Worm (Caenorhabditis elegans): ENCODE results near the gene cnc-3.
A peak's percentile ranks its signal among the peaks of the same experiment; 100 is the strongest.

Gene cnc-3

DNA sequence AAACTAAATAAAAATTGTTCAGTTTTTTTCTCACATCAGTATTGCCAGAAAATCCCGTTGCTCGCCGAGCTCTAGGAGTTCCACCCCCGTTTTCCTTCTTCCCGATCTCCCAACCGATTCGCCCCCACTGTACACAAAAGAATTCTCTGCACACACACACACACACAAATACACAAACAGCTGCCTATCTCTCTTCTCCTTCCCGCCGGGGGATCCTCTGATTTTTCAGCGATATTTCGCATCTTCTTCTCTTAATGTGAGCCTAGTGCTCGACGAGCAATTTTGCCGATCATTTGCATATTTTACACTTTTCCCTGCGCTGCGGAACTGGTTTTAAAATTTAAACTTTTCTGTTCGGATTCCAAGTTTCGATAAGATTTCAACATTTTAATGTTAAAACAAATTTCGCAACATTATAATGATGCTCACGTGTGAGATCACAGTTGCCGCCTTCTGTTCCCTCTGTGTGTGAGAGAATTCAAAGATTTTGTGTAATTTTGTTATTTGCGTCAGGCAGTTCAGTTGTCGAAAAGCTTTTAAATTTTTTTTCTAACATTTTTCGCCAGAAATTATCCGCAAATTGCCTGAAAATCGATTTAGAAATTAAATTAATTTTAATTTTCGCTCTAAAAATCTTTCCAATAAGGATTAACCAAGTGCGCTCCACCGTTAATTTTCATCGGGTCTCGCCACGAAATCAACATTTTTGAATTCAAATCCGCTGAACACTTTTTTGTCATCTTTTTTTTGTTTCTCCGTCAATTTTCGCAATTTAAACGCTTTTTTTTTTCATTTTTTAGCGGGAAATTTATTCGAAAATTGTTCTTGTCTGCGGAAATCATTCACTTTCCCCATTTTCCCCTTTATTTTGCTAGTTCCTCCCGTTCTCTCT lies 23.5 kb downstream of the cnc-3 start (continued):
- TF ChIP-seq unc-55 (GFP tag; optimal IDR thresholded peaks at IDR 0.05), result peak; percentile 96
- TF ChIP-seq fos-1 (tag; optimal IDR thresholded peaks at IDR 0.05), result peak; percentile 63
- peak; percentile 58 for TF ChIP-seq nhr-21 (tag; optimal IDR thresholded peaks at IDR 0.05)
- no peak for TF ChIP-seq elt-1 (tag; optimal IDR thresholded peaks at IDR 0.05)
- no peak for TF ChIP-seq R02D3.7 (tag; optimal IDR thresholded peaks at IDR 0.05)
- no peak for TF ChIP-seq ama-1 (optimal IDR thresholded peaks at IDR 0.05)
- TF ChIP-seq nhr-11 (tag; optimal IDR thresholded peaks at IDR 0.05), result no peak
- peak; percentile 53 for TF ChIP-seq zag-1 (tag; optimal IDR thresholded peaks at IDR 0.05)
- no peak for TF ChIP-seq elt-3 (tag; optimal IDR thresholded peaks at IDR 0.05)
- peak; percentile 13 for TF ChIP-seq nhr-129 (tag; optimal IDR thresholded peaks at IDR 0.05)
- TF ChIP-seq ztf-4 (tag; optimal IDR thresholded peaks at IDR 0.05), result peak; percentile 32
- TF ChIP-seq crh-2 (tag; optimal IDR thresholded peaks at IDR 0.05), result peak; percentile 72
- peak; percentile 74 for TF ChIP-seq nhr-25 (tag; optimal IDR thresholded peaks at IDR 0.05)
- no peak for TF ChIP-seq nhr-237 (tag; optimal IDR thresholded peaks at IDR 0.05)
- peak; percentile 25 for TF ChIP-seq sma-9 (GFP tag; optimal IDR thresholded peaks at IDR 0.05)
- TF ChIP-seq sma-9 (tag; optimal IDR thresholded peaks at IDR 0.05), result no peak

DNA sequence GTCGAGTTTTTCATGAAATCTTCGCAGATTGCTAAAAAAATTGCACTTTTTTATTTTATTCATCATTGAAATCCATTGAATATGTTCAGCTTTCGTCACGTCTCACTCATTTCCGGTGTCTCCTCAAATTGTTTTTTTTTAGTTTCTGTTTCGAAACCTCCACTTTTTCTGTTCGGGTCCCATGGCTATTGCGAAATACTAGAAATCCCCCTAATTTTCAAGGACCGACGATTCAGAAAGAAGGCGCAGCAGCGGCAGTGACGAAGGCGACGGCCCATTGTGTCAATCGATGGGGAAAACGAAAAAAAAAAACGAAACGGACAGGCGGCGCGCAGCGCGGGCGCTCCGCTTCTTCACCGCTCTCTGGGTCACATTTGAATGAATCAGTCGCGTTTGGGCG lies 24.2 kb downstream of the cnc-3 start:
- peak; percentile 31 for TF ChIP-seq sma-9 (GFP tag; optimal IDR thresholded peaks at IDR 0.05)
- TF ChIP-seq sma-9 (tag; optimal IDR thresholded peaks at IDR 0.05), result no peak
- no peak for TF ChIP-seq ama-1 (optimal IDR thresholded peaks at IDR 0.05)

- TF ChIP-seq nhr-129 (tag; optimal IDR thresholded peaks at IDR 0.05) (peak; percentile 13), lin-11 (tag; optimal IDR thresholded peaks at IDR 0.05) (no peak), elt-3 (tag; optimal IDR thresholded peaks at IDR 0.05) (no peak), Y55F3AM.14 (GFP tag; optimal IDR thresholded peaks at IDR 0.05) (no peak), C34F6.9 (tag; optimal IDR thresholded peaks at IDR 0.05) (no peak), dmd-4 (tag; optimal IDR thresholded peaks at IDR 0.05) (no peak), nhr-10 (tag; optimal IDR thresholded peaks at IDR 0.05) (no peak), lin-13 (GFP tag; optimal IDR thresholded peaks at IDR 0.05) (no peak), sma-9 (GFP tag; optimal IDR thresholded peaks at IDR 0.05) (no peak), sma-9 (tag; optimal IDR thresholded peaks at IDR 0.05) (no peak), nhr-12 (tag; optimal IDR thresholded peaks at IDR 0.05) (no peak), mdl-1 (tag; optimal IDR thresholded peaks at IDR 0.05) (no peak), sma-3 (GFP tag; optimal IDR thresholded peaks at IDR 0.05) (no peak), mbf-1 (tag; optimal IDR thresholded peaks at IDR 0.05) (no peak), fos-1 (tag; optimal IDR thresholded peaks at IDR 0.05) (peak; percentile 28), nhr-6 (tag; optimal IDR thresholded peaks at IDR 0.05) (no peak)
These were observed 24.8 kb downstream of the cnc-3 start for ce11 chrV:1472569-1472968.

ce11 chrV:1474486-1475125 lies 26.8 kb downstream of the cnc-3 start, which contains the start of the genes F53E2.2 and unc-60:
Gene F53E2.2, plus strand, starts transcription at chrV:1475086.
Gene unc-60, plus strand, starts transcription at chrV:1475086.
- TF ChIP-seq unc-39 (tag; optimal IDR thresholded peaks at IDR 0.05) (no peak), nhr-21 (tag; optimal IDR thresholded peaks at IDR 0.05) (no peak), nhr-12 (tag; optimal IDR thresholded peaks at IDR 0.05) (no peak), nhr-77 (tag; optimal IDR thresholded peaks at IDR 0.05) (no peak), sem-4 (tag; optimal IDR thresholded peaks at IDR 0.05) (peak; percentile 35), sma-9 (GFP tag; optimal IDR thresholded peaks at IDR 0.05) (peak; percentile 48), sma-9 (tag; optimal IDR thresholded peaks at IDR 0.05) (no peak), ZK546.5 (tag; optimal IDR thresholded peaks at IDR 0.05) (no peak), nhr-237 (tag; optimal IDR thresholded peaks at IDR 0.05) (no peak), alr-1 (tag; optimal IDR thresholded peaks at IDR 0.05) (no peak), egl-27 (tag; optimal IDR thresholded peaks at IDR 0.05) (peak; percentile 31), ztf-1 (GFP tag; conservative IDR thresholded peaks at IDR 0.05) (no peak), nhr-25 (tag; optimal IDR thresholded peaks at IDR 0.05) (peak; percentile 29), elt-3 (tag; optimal IDR thresholded peaks at IDR 0.05) (no peak), F13H6.1 (tag; optimal IDR thresholded peaks at IDR 0.05) (peak; percentile 94), blmp-1 (tag; optimal IDR thresholded peaks at IDR 0.05; ENCODE audit: insufficient read depth) (no peak), peb-1 (tag; optimal IDR thresholded peaks at IDR 0.05) (no peak), nhr-129 (tag; optimal IDR thresholded peaks at IDR 0.05) (peak; percentile 85), lin-11 (tag; optimal IDR thresholded peaks at IDR 0.05) (peak; percentile 5), R02D3.7 (tag; optimal IDR thresholded peaks at IDR 0.05) (no peak), unc-55 (GFP tag; optimal IDR thresholded peaks at IDR 0.05) (peak; percentile 71), lin-39 (tag; optimal IDR thresholded peaks at IDR 0.05) (no peak), ceh-16 (tag; optimal IDR thresholded peaks at IDR 0.05) (no peak), dmd-4 (tag; optimal IDR thresholded peaks at IDR 0.05) (no peak), mdl-1 (tag; optimal IDR thresholded peaks at IDR 0.05) (peak; percentile 10 to 73), fos-1 (tag; optimal IDR thresholded peaks at IDR 0.05) (peak; percentile 36), gmeb-1 (tag; optimal IDR thresholded peaks at IDR 0.05) (peak; percentile 30), nhr-11 (tag; optimal IDR thresholded peaks at IDR 0.05) (no peak), mab-5 (tag; optimal IDR thresholded peaks at IDR 0.05) (peak; percentile 39), ztf-11 (tag; optimal IDR thresholded peaks at IDR 0.05) (no peak), nhr-10 (tag; optimal IDR thresholded peaks at IDR 0.05) (no peak), sma-3 (GFP tag; optimal IDR thresholded peaks at IDR 0.05) (peak; percentile 14), ztf-4 (tag; optimal IDR thresholded peaks at IDR 0.05) (peak; percentile 44), skn-1 (tag; optimal IDR thresholded peaks at IDR 0.05) (peak; percentile 1), lin-13 (GFP tag; optimal IDR thresholded peaks at IDR 0.05) (no peak)
